Fruit fly (Drosophila melanogaster) whole organism, pupa: Measurements from ENCODE around the gene beat-IIa.

ENCODE experiments used
- CG10348 ChIP-seq: fragments of 200-800 bp; sonication (Bioruptor generic); IDR thresholded peaks from 2 replicates; pipeline ENCODE4 v1.3.6; 2022; ENCODE audit warnings: missing biosample characterization, missing genetic modification characterization
- CG12605 ChIP-seq: fragments of 200-800 bp; sonication (Bioruptor generic); IDR thresholded peaks from 2 replicates; pipeline ENCODE4 v1.3.6; 2022; ENCODE audit warnings: missing biosample characterization, missing genetic modification characterization
- CG13204 ChIP-seq: fragments of 200-800 bp; sonication (Bioruptor generic); optimal IDR thresholded peaks from 2 replicates; lab custom pipeline; 2018; ENCODE audit warnings: missing biosample characterization, mild to moderate bottlenecking, missing genetic modification characterization, moderate library complexity
- CG14655 ChIP-seq: fragments of 200-800 bp; sonication (Bioruptor generic); optimal IDR thresholded peaks from 3 replicates; lab custom pipeline; 2017; ENCODE audit warnings: mild to moderate bottlenecking, missing biosample characterization, missing genetic modification reagents, missing genetic modification characterization
- CG15710 ChIP-seq: fragments of 200-800 bp; sonication (Bioruptor generic); optimal IDR thresholded peaks from 2 replicates; lab custom pipeline; 2018; ENCODE audit warnings: missing biosample characterization, mild to moderate bottlenecking, missing genetic modification characterization, moderate library complexity
- CG17806 ChIP-seq: fragments of 200-800 bp; sonication (Bioruptor generic); optimal IDR thresholded peaks from 2 replicates; lab custom pipeline; 2018; ENCODE audit warnings: missing biosample characterization, mild to moderate bottlenecking, missing genetic modification characterization, moderate library complexity
- CG32121 ChIP-seq: fragments of 200-800 bp; sonication (Bioruptor generic); IDR thresholded peaks from 2 replicates; pipeline ENCODE4 v1.3.6; 2022; ENCODE audit warnings: missing biosample characterization, missing genetic modification characterization
- CG34367 ChIP-seq: fragments of 200-800 bp; sonication (Bioruptor generic); optimal IDR thresholded peaks from 2 replicates; lab custom pipeline; 2018; ENCODE audit warnings: missing biosample characterization, mild to moderate bottlenecking, missing genetic modification characterization
- CG4496 ChIP-seq: fragments of 200-800 bp; sonication (Bioruptor generic); IDR thresholded peaks from 3 replicates; pipeline ENCODE4 v1.3.6; 2022; ENCODE audit warnings: missing biosample characterization, missing genetic modification characterization
- CG8159 ChIP-seq: fragments of 200-800 bp; sonication (Bioruptor generic); optimal IDR thresholded peaks from 3 replicates; lab custom pipeline; 2018; ENCODE audit warnings: missing biosample characterization, mild to moderate bottlenecking, missing genetic modification characterization, moderate library complexity
- CG8301 ChIP-seq: fragments of 200-800 bp; sonication (Bioruptor generic); optimal IDR thresholded peaks from 2 replicates; lab custom pipeline; 2018; ENCODE audit warnings: missing biosample characterization, mild to moderate bottlenecking, missing genetic modification characterization
- CG9948 ChIP-seq: fragments of 200-800 bp; sonication (Bioruptor generic); optimal IDR thresholded peaks from 2 replicates; lab custom pipeline; 2018; ENCODE audit warnings: missing biosample characterization, mild to moderate bottlenecking, missing genetic modification characterization, moderate library complexity
- D1 ChIP-seq: fragments of 200-800 bp; sonication (Bioruptor generic); optimal IDR thresholded peaks from 2 replicates; lab custom pipeline; 2018; ENCODE audit warnings: missing biosample characterization, mild to moderate bottlenecking, missing genetic modification characterization, moderate library complexity
- EcR ChIP-seq: fragments of 200-800 bp; sonication (Bioruptor generic); optimal IDR thresholded peaks from 3 replicates; lab custom pipeline; 2019; ENCODE audit warnings: missing biosample characterization, missing genetic modification characterization, mild to moderate bottlenecking, moderate library complexity, missing genetic modification reagents
- Ets98B ChIP-seq: fragments of 200-800 bp; sonication (Bioruptor generic); IDR thresholded peaks from 2 replicates; pipeline ENCODE4 v1.3.6; 2022; ENCODE audit warnings: missing biosample characterization, missing genetic modification characterization
- Pif1A ChIP-seq: fragments of 200-800 bp; sonication (Bioruptor generic); optimal IDR thresholded peaks from 3 replicates; lab custom pipeline; 2016; ENCODE audit warnings: missing biosample characterization, missing genetic modification characterization
- Pif1B ChIP-seq: fragments of 200-800 bp; sonication (Bioruptor generic); optimal IDR thresholded peaks from 3 replicates; lab custom pipeline; 2016; ENCODE audit warnings: missing biosample characterization, missing genetic modification characterization
- Snoo ChIP-seq: fragments of 200-800 bp; sonication (Bioruptor generic); optimal IDR thresholded peaks from 3 replicates; lab custom pipeline; 2017; ENCODE audit warnings: missing biosample characterization, mild to moderate bottlenecking, missing genetic modification characterization, inconsistent platforms
- fd96Ca ChIP-seq: fragments of 200-800 bp; sonication (Bioruptor generic); IDR thresholded peaks from 3 replicates; pipeline ENCODE4 v1.3.6; 2022; ENCODE audit warnings: missing biosample characterization, missing genetic modification characterization
- gl ChIP-seq: fragments of 200-800 bp; sonication (Bioruptor generic); optimal IDR thresholded peaks from 2 replicates; lab custom pipeline; 2018; ENCODE audit warnings: missing biosample characterization, mild to moderate bottlenecking, missing genetic modification characterization
- rn ChIP-seq: fragments of 200-800 bp; sonication (Bioruptor generic); IDR thresholded peaks from 2 replicates; pipeline ENCODE4 v1.3.6; 2022; ENCODE audit warnings: missing biosample characterization, missing genetic modification characterization

Gene beat-IIa

DNA sequence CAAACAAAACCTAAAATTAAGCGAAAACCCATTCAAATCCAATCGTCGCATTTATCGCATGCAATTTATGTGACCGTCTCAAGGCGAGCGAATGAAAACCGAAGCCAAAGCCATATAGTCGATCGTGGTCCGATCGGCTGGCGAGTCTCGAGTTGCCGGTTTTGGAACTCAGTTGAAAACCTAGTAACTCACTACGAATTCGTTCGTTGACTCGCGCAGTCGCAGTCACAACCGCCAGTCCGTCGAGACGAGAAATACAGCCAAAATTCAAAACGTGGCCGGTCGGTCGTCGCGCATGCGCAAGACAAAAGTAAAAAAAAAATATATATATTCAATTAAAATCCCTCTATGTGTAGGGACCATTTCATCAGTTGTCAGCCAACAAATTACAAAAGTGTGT, 13.8 kb upstream of the beat-IIa start, which contains the start of gene lute:
Gene lute, plus strand, starts transcription at position 203 of the 400 bp plus-strand sequence.
- TF ChIP-seq CG13204 (GFP tag; lab: Kevin White, UChicago) = no peak
- no peak for TF ChIP-seq CG17806
- no peak for TF ChIP-seq Pif1B (GFP tag; lab: Kevin White, UChicago)
- TF ChIP-seq CG12605 (GFP tag; lab: Robert Waterston, UW) = no peak
- TF ChIP-seq EcR (GFP tag; lab: Kevin White, UChicago) = peak; percentile 81

dm6 chr3R:17379051-17379450, 13.1 kb upstream of the beat-IIa start:
- TF ChIP-seq CG17806 (peak; percentile 12), Snoo (tag; lab: Kevin White, UChicago) (no peak), CG8159 (tag; lab: Kevin White, UChicago) (peak; percentile 37)

DNA sequence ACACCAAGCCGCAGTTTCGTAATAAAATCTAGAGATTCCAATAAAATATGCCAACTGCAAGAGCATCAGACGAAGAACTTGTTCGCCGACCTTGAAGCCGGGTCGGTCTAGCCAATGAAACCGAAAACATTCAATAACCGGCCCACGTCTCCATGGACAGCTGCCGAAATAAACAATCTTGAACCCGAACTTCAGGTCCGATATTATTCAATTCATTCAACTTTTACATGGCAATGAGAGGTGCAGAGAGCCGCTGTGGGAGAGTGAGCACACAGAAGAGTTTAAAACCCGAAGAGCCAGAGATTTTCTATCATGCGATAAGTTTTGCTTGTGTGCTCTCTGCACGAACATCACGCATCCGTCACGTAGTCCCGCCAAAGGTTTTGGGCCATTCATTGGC, 11.6 kb upstream of the beat-IIa start:
- no peak for TF ChIP-seq CG8159 (tag; lab: Kevin White, UChicago)
- no peak for TF ChIP-seq Pif1A (GFP tag; lab: Kevin White, UChicago)
- no peak for TF ChIP-seq CG32121 (GFP tag; lab: Robert Waterston, UW)
- TF ChIP-seq fd96Ca (GFP tag; lab: Robert Waterston, UW) = no peak
- TF ChIP-seq CG4496 = peak; percentile 50; the same call in 1 of the 3 replicates
- TF ChIP-seq EcR (GFP tag; lab: Kevin White, UChicago) = peak; percentile 90

- TF ChIP-seq CG10348 (GFP tag; lab: Robert Waterston, UW) (no peak), CG34367 (no peak), Pif1A (GFP tag; lab: Kevin White, UChicago) (peak; percentile 11), D1 (tag; lab: Kevin White, UChicago) (no peak), CG9948 (tag; lab: Kevin White, UChicago) (no peak), CG17806 (no peak), CG4496 (peak; percentile 35; the same call in 1 of the 3 replicates), gl (tag; lab: Kevin White, UChicago) (no peak), Ets98B (no peak), CG13204 (GFP tag; lab: Kevin White, UChicago) (no peak), fd96Ca (GFP tag; lab: Robert Waterston, UW) (peak; percentile 35; the same call in 1 of the 3 replicates), CG32121 (GFP tag; lab: Robert Waterston, UW) (peak; percentile 34; the same call in 1 of the 2 replicates), rn (GFP tag; lab: Robert Waterston, UW) (no peak), Snoo (tag; lab: Kevin White, UChicago) (no peak), Pif1B (GFP tag; lab: Kevin White, UChicago) (no peak), CG14655 (GFP tag; lab: Kevin White, UChicago) (peak; percentile 22), CG8301 (tag; lab: Kevin White, UChicago) (peak; percentile 22), CG8159 (tag; lab: Kevin White, UChicago) (peak; percentile 34), CG12605 (GFP tag; lab: Robert Waterston, UW) (no peak), EcR (GFP tag; lab: Kevin White, UChicago) (no peak), CG15710 (tag; lab: Kevin White, UChicago) (peak; percentile 8)
- TF ChIP-seq, all 21 proteins: peak for 8
Observed at dm6 chr3R:17371094-17371493, 5.2 kb upstream of the beat-IIa start.

- TF ChIP-seq gl (tag; lab: Kevin White, UChicago) = no peak
- no peak for TF ChIP-seq CG8159 (tag; lab: Kevin White, UChicago)
- no peak for TF ChIP-seq rn (GFP tag; lab: Robert Waterston, UW)
- TF ChIP-seq fd96Ca (GFP tag; lab: Robert Waterston, UW) = no peak
- no peak for TF ChIP-seq CG34367
- TF ChIP-seq Pif1A (GFP tag; lab: Kevin White, UChicago) = no peak
- TF ChIP-seq CG17806 = no peak
- no peak for TF ChIP-seq CG12605 (GFP tag; lab: Robert Waterston, UW)
- TF ChIP-seq CG9948 (tag; lab: Kevin White, UChicago) = no peak
- no peak for TF ChIP-seq CG14655 (GFP tag; lab: Kevin White, UChicago)
- TF ChIP-seq EcR (GFP tag; lab: Kevin White, UChicago) = no peak
- no peak for TF ChIP-seq CG15710 (tag; lab: Kevin White, UChicago)
- no peak for TF ChIP-seq D1 (tag; lab: Kevin White, UChicago)
Observed at dm6 chr3R:17359370-17359769, 6.5 kb downstream of the beat-IIa start.

- no peak for TF ChIP-seq CG4496
- TF ChIP-seq gl (tag; lab: Kevin White, UChicago) = no peak
- no peak for TF ChIP-seq EcR (GFP tag; lab: Kevin White, UChicago)
- no peak for TF ChIP-seq rn (GFP tag; lab: Robert Waterston, UW)
- TF ChIP-seq Snoo (tag; lab: Kevin White, UChicago) = no peak
- TF ChIP-seq CG32121 (GFP tag; lab: Robert Waterston, UW) = no peak
- TF ChIP-seq Pif1A (GFP tag; lab: Kevin White, UChicago) = no peak
- TF ChIP-seq CG13204 (GFP tag; lab: Kevin White, UChicago) = no peak
- TF ChIP-seq CG17806 = no peak
- TF ChIP-seq CG10348 (GFP tag; lab: Robert Waterston, UW) = no peak
- no peak for TF ChIP-seq fd96Ca (GFP tag; lab: Robert Waterston, UW)
- no peak for TF ChIP-seq CG8159 (tag; lab: Kevin White, UChicago)
- TF ChIP-seq CG8301 (tag; lab: Kevin White, UChicago) = no peak
- no peak for TF ChIP-seq CG15710 (tag; lab: Kevin White, UChicago)
- TF ChIP-seq CG14655 (GFP tag; lab: Kevin White, UChicago) = no peak
Observed at dm6 chr3R:17346212-17346611, 19.7 kb downstream of the beat-IIa start.
